Worm (Caenorhabditis elegans) whole organism, L2 larva: ENCODE results near the gene ZK721.4.

Source experiments
- C34F6.9 ChIP-seq: fragments of 150-350 bp; optimal IDR thresholded peaks from 2 replicates; lab custom pipeline; 2014; ENCODE audit warnings: missing biosample characterization, missing genetic modification characterization
- F13H6.1 ChIP-seq: sonication (generic microtip); optimal IDR thresholded peaks from 2 replicates; lab custom pipeline; 2016; ENCODE audit warnings: missing genetic modification characterization, missing compliant biosample characterization
- Y55F3AM.14 ChIP-seq: fragments of 200-800 bp; sonication (Bioruptor generic); optimal IDR thresholded peaks from 2 replicates; lab custom pipeline; 2018; ENCODE audit warnings: mild to moderate bottlenecking, missing genetic modification characterization, missing compliant biosample characterization
- aly-2 ChIP-seq: fragments of 150-350 bp; optimal IDR thresholded peaks from 2 replicates; lab custom pipeline; 2014; ENCODE audit warnings: missing biosample characterization, missing genetic modification characterization
- ama-1 ChIP-seq: fragments of 150-350 bp; optimal IDR thresholded peaks from 2 replicates; lab custom pipeline; 2018; ENCODE audit warnings: inconsistent platforms
- blmp-1 ChIP-seq: sonication (generic microtip); optimal IDR thresholded peaks from 2 replicates; lab custom pipeline; 2017; ENCODE audit warnings: missing genetic modification characterization, mild to moderate bottlenecking, missing compliant biosample characterization, antibody characterized with exemption, moderate library complexity; ENCODE audit not compliant: insufficient read depth
- ceh-16 ChIP-seq: fragments of 150-350 bp; optimal IDR thresholded peaks from 2 replicates; lab custom pipeline; 2014; ENCODE audit warnings: missing biosample characterization, missing genetic modification characterization
- ceh-82 ChIP-seq: fragments of 150-350 bp; optimal IDR thresholded peaks from 2 replicates; lab custom pipeline; 2014; ENCODE audit warnings: missing biosample characterization, missing genetic modification characterization
- crh-2 ChIP-seq: sonication (generic microtip); optimal IDR thresholded peaks from 2 replicates; lab custom pipeline; 2017; ENCODE audit warnings: missing biosample characterization, missing genetic modification characterization
- dmd-4 ChIP-seq: sonication (generic microtip); optimal IDR thresholded peaks from 2 replicates; lab custom pipeline; 2017; ENCODE audit warnings: missing biosample characterization, missing genetic modification characterization
- egl-27 ChIP-seq: sonication (generic microtip); optimal IDR thresholded peaks from 3 replicates; lab custom pipeline; 2017; ENCODE audit warnings: missing biosample characterization, missing genetic modification reagents, missing genetic modification characterization
- elt-1 ChIP-seq: fragments of 150-350 bp; optimal IDR thresholded peaks from 2 replicates; lab custom pipeline; 2014; ENCODE audit warnings: missing biosample characterization, missing genetic modification characterization
- fos-1 ChIP-seq: fragments of 150-350 bp; optimal IDR thresholded peaks from 2 replicates; lab custom pipeline; 2014; ENCODE audit warnings: missing biosample characterization, missing genetic modification characterization
- gmeb-1 ChIP-seq: fragments of 150-350 bp; optimal IDR thresholded peaks from 2 replicates; lab custom pipeline; 2014; ENCODE audit warnings: missing biosample characterization, missing genetic modification characterization
- lin-11 ChIP-seq: fragments of 150-350 bp; sonication (generic microtip); optimal IDR thresholded peaks from 2 replicates; lab custom pipeline; 2014; ENCODE audit warnings: missing biosample characterization, missing genetic modification characterization, inconsistent platforms, mixed read lengths
- lin-13 ChIP-seq: fragments of 150-350 bp; optimal IDR thresholded peaks from 2 replicates; lab custom pipeline; 2014; ENCODE audit warnings: missing biosample characterization, missing genetic modification reagents, missing genetic modification characterization
- lsy-2 ChIP-seq, 2 experiments: fragments of 150-350 bp in 1 of 2; sonication (generic microtip) in 1 of 2; optimal IDR thresholded peaks; 2 replicates each; lab custom pipeline; 2014 to 2017; ENCODE audit warnings: missing biosample characterization in 2 of 2, missing genetic modification characterization in 2 of 2
- mab-5 ChIP-seq: fragments of 150-350 bp; optimal IDR thresholded peaks from 2 replicates; lab custom pipeline; 2014; ENCODE audit warnings: missing biosample characterization, missing genetic modification characterization
- mbf-1 ChIP-seq: sonication (generic microtip); optimal IDR thresholded peaks from 2 replicates; lab custom pipeline; 2017; ENCODE audit warnings: missing biosample characterization, missing genetic modification characterization
- mdl-1 ChIP-seq, 2 experiments: fragments of 150-350 bp in 1 of 2; sonication (generic microtip) in 1 of 2; optimal IDR thresholded peaks; 2 replicates each; lab custom pipeline; 2017; ENCODE audit warnings: missing biosample characterization in 2 of 2, missing genetic modification characterization in 2 of 2
- nhr-10 ChIP-seq: sonication (generic microtip); optimal IDR thresholded peaks from 2 replicates; lab custom pipeline; 2017; ENCODE audit warnings: missing biosample characterization, missing genetic modification characterization
- nhr-12 ChIP-seq: fragments of 150-350 bp; optimal IDR thresholded peaks from 2 replicates; lab custom pipeline; 2014; ENCODE audit warnings: missing biosample characterization, missing genetic modification characterization
- nhr-129 ChIP-seq: fragments of 150-350 bp; optimal IDR thresholded peaks from 2 replicates; lab custom pipeline; 2014; ENCODE audit warnings: missing biosample characterization, missing genetic modification characterization
- nhr-21 ChIP-seq: fragments of 150-350 bp; optimal IDR thresholded peaks from 2 replicates; lab custom pipeline; 2014; ENCODE audit warnings: missing biosample characterization, missing genetic modification characterization
- nhr-23 ChIP-seq: fragments of 150-350 bp; optimal IDR thresholded peaks from 2 replicates; lab custom pipeline; 2014; ENCODE audit warnings: missing biosample characterization, missing genetic modification reagents, missing genetic modification characterization
- nhr-237 ChIP-seq: fragments of 150-350 bp; optimal IDR thresholded peaks from 2 replicates; lab custom pipeline; 2014; ENCODE audit warnings: missing biosample characterization, missing genetic modification characterization
- nhr-6 ChIP-seq: fragments of 150-350 bp; optimal IDR thresholded peaks from 2 replicates; lab custom pipeline; 2014; ENCODE audit warnings: missing biosample characterization, missing genetic modification characterization
- peb-1 ChIP-seq: fragments of 150-350 bp; optimal IDR thresholded peaks from 2 replicates; lab custom pipeline; 2014; ENCODE audit warnings: missing biosample characterization, missing genetic modification characterization
- sem-4 ChIP-seq: fragments of 150-350 bp; optimal IDR thresholded peaks from 2 replicates; lab custom pipeline; 2014; ENCODE audit warnings: missing biosample characterization, missing genetic modification reagents, missing genetic modification characterization
- skn-1 ChIP-seq: sonication (generic microtip); optimal IDR thresholded peaks from 2 replicates; lab custom pipeline; 2017; ENCODE audit warnings: missing biosample characterization, missing genetic modification characterization
- sma-3 ChIP-seq: sonication (generic microtip); optimal IDR thresholded peaks from 2 replicates; lab custom pipeline; 2016; ENCODE audit warnings: missing genetic modification reagents, missing genetic modification characterization, missing compliant biosample characterization
- sma-9 ChIP-seq, 2 experiments: fragments of 150-350 bp in 1 of 2; sonication (generic microtip) in 1 of 2; optimal IDR thresholded peaks; 2 replicates each; lab custom pipeline; 2014 to 2016; ENCODE audit warnings: missing genetic modification characterization in 2 of 2, mild to moderate bottlenecking in 1 of 2, missing biosample characterization in 1 of 2, missing compliant biosample characterization in 1 of 2, missing genetic modification reagents in 1 of 2, moderate library complexity in 1 of 2
- snpc-4 ChIP-seq: fragments of 150-350 bp; optimal IDR thresholded peaks from 2 replicates; lab custom pipeline; 2014; ENCODE audit warnings: missing biosample characterization, missing genetic modification characterization
- unc-39 ChIP-seq: fragments of 150-350 bp; optimal IDR thresholded peaks from 2 replicates; lab custom pipeline; 2014; ENCODE audit warnings: missing biosample characterization, missing genetic modification characterization
- unc-55 ChIP-seq: fragments of 150-350 bp; sonication (generic microtip); optimal IDR thresholded peaks from 3 replicates; lab custom pipeline; 2014; ENCODE audit warnings: missing biosample characterization, missing genetic modification reagents, missing genetic modification characterization
- unc-62 ChIP-seq: fragments of 150-350 bp; optimal IDR thresholded peaks from 2 replicates; lab custom pipeline; 2014; ENCODE audit warnings: missing biosample characterization, missing genetic modification reagents, missing genetic modification characterization
- zag-1 ChIP-seq: fragments of 150-350 bp; optimal IDR thresholded peaks from 2 replicates; lab custom pipeline; 2014; ENCODE audit warnings: missing biosample characterization, missing genetic modification characterization
- ztf-1 ChIP-seq: fragments of 200-800 bp; sonication (Bioruptor generic); conservative IDR thresholded peaks from 2 replicates; pipeline ENCODE4 v1.3.6; 2022; ENCODE audit warnings: missing genetic modification characterization, missing compliant biosample characterization
- ztf-4 ChIP-seq: fragments of 150-350 bp; optimal IDR thresholded peaks from 2 replicates; lab custom pipeline; 2014; ENCODE audit warnings: missing biosample characterization, missing genetic modification characterization

ZK721.4 gene

DNA sequence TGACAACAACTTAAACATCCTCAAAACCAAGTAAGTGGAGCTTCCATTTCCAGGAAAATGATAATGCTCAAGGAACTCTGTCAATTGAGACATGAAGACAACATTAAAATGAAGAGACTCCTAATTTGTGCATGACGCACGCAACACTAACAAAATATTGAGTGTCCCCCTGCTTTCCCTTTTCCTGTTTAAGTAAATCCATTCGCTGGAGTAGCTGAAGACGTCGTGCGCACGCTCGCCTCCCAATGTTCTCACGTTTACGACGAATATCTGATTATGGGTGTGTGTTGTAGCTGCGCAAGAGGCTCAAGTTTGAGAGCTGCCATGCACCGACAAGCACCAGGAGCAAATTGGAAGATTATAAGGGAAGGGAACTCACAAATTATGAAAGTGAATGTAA is 22.3 kb downstream of the ZK721.4 start:
- TF ChIP-seq mdl-1 (tag; optimal IDR thresholded peaks at IDR 0.05; lab: Kevin White, UChicago) = peak in 1 of 2 experiments; percentile 7
- TF ChIP-seq egl-27 (tag; lab: Kevin White, UChicago) = peak; percentile 32
- peak; percentile 20 for TF ChIP-seq C34F6.9 (tag; lab: Kevin White, UChicago)
- peak in 1 of 2 experiments; percentile 40 for TF ChIP-seq lsy-2 (tag; optimal IDR thresholded peaks at IDR 0.05; lab: Kevin White, UChicago)
- no peak for TF ChIP-seq nhr-21 (tag; lab: Kevin White, UChicago)
- TF ChIP-seq sma-9 (GFP tag; optimal IDR thresholded peaks at IDR 0.05; lab: Kevin White, UChicago) = peak; percentile 46
- no peak for TF ChIP-seq sma-9 (tag; optimal IDR thresholded peaks at IDR 0.05; lab: Kevin White, UChicago)
- TF ChIP-seq, all 48 proteins: peak for 5

DNA sequence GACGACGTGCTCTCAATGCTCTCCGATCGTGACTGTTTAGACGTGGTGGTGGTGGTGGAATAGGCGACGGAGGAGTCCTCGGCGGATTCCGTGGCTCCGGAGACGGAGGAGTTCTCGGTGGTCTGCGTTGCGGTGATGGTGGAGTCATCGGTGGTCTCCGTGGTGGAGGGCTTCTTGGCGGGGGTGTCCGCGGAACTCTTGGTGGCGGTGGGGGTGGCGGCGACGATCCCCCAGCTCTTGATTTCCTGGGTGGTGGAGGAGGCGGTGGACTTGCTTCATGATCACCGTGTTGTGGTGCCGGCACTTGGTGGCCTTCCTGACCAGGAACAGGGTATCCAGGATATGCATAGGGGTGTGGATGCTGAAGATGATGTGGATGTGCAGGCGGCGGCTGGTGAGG is 26.8 kb downstream of the ZK721.4 start:
- TF ChIP-seq C34F6.9 (tag; lab: Kevin White, UChicago) (no peak), sem-4 (no peak), nhr-6 (tag; lab: Kevin White, UChicago) (no peak), mdl-1 (tag; optimal IDR thresholded peaks at IDR 0.05; lab: Kevin White, UChicago) (no peak), nhr-12 (no peak), unc-39 (tag; lab: Kevin White, UChicago) (no peak), mab-5 (no peak), mbf-1 (tag; lab: Kevin White, UChicago) (no peak), nhr-23 (tag; lab: Kevin White, UChicago) (no peak), egl-27 (tag; lab: Kevin White, UChicago) (no peak), F13H6.1 (tag; lab: Kevin White, UChicago) (no peak), lsy-2 (tag; optimal IDR thresholded peaks at IDR 0.05; lab: Kevin White, UChicago) (no peak), unc-62 (GFP tag; lab: Kevin White, UChicago) (no peak), skn-1 (tag; lab: Kevin White, UChicago) (no peak), fos-1 (tag; lab: Kevin White, UChicago) (no peak), ceh-82 (tag; lab: Kevin White, UChicago) (no peak), nhr-129 (tag; lab: Kevin White, UChicago) (no peak), aly-2 (tag; lab: Kevin White, UChicago) (no peak), zag-1 (tag; lab: Kevin White, UChicago) (no peak), ceh-16 (no peak)
- TF ChIP-seq, all 48 proteins: peak for 0

DNA sequence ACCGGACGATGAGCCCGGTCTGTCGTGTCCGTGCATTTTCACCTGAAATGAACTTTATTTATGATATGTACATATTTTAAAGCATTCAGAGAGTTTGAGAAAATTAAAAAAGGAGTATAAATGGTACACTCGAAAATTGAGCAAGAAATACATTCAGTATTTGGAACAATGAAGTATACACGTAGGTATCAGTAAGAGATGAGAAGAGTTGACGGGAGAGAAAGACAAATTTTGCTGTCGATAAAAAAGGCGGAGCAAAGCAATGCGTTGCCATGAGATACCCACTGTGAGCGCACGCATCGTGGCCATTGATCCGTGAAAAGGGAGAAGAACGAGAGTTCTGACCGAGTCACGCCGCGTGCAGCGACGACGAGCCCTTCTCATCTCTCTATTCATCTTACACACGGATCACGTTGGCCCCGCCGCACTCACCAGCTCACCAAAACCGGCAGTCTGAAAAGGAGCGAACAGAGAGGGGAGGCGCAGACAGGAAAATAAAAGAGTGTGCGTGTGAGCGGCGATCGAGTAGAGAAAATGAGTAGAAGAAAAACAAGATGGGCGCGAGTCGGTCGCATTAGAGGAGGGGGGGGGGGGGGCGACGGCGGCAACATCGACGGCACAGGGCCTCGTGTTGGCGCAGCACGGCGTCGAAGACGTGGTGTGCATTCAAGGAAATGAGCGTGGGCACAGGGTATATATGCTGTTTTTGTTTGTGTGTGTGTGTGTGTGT is 27.6 kb downstream of the ZK721.4 start, which contains the start of gene R04E5.8:
Gene R04E5.8 (minus strand): TSS at position 51 of the 730 bp plus-strand sequence.
- TF ChIP-seq ceh-82 (tag; lab: Kevin White, UChicago) (no peak), sma-9 (GFP tag; optimal IDR thresholded peaks at IDR 0.05; lab: Kevin White, UChicago) (peak; percentile 18), sma-9 (tag; optimal IDR thresholded peaks at IDR 0.05; lab: Kevin White, UChicago) (no peak), mdl-1 (tag; optimal IDR thresholded peaks at IDR 0.05; lab: Kevin White, UChicago) (peak in 1 of 2 experiments; percentile 40), lsy-2 (tag; optimal IDR thresholded peaks at IDR 0.05; lab: Kevin White, UChicago) (peak in 1 of 2 experiments; percentile 22), nhr-237 (tag; lab: Kevin White, UChicago) (no peak), unc-55 (GFP tag; lab: Kevin White, UChicago) (peak; percentile 31), unc-39 (tag; lab: Kevin White, UChicago) (no peak), nhr-129 (tag; lab: Kevin White, UChicago) (peak; percentile 30), Y55F3AM.14 (peak; percentile 39), lin-11 (tag; lab: Kevin White, UChicago) (peak; percentile 35), sma-3 (GFP tag; lab: Kevin White, UChicago) (no peak), lin-13 (peak; percentile 43), ama-1 (lab: Kevin White, UChicago) (no peak), F13H6.1 (tag; lab: Kevin White, UChicago) (peak; percentile 41), C34F6.9 (tag; lab: Kevin White, UChicago) (peak; percentile 37), zag-1 (tag; lab: Kevin White, UChicago) (peak; percentile 48), snpc-4 (tag; lab: Kevin White, UChicago) (no peak), nhr-21 (tag; lab: Kevin White, UChicago) (peak; percentile 12), sem-4 (no peak)

DNA sequence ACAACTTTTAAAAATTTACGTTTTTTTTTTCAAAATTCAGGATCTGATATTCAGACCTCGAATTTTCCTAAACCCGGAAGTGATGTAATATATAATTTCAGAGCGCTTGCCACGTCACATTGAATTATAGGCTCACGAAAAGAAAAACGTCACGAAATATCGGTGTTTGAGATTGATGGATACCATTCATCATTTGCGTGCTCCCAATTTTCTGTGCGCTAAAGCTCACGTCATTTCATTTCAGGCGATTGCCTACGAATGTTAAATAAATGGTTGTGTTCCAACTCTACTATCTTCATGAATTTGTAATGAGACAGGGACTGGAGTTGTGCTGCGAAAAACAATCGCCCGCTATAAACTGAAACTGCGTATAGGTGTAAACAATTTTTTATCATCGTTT is 30.1 kb downstream of the ZK721.4 start:
- no peak for TF ChIP-seq sem-4
- no peak for TF ChIP-seq lin-11 (tag; lab: Kevin White, UChicago)
- peak; percentile 36 for TF ChIP-seq unc-55 (GFP tag; lab: Kevin White, UChicago)

DNA sequence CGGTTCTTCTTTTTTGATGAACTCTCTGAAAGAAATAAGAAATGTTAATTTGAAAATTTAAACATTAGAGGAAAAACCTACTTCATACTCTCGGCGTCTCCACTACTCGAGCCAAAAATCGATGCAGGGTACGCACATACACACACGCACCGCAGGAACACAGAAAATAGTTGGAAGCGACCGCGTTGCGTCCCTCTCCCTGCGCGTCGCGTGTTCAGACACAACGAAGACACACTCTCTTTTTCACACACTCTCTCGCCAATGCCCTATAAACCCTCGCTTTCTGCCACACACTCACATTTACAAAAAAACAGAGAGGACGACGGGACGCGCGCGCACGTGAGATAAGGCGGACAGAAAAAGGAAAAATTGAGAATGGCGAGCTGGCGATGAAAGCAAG is 32.2 kb downstream of the ZK721.4 start, which contains the start of gene R04E5.9:
Gene R04E5.9 (minus strand): TSS at position 235 of the 400 bp plus-strand sequence.
- peak; percentile 70 for TF ChIP-seq nhr-21 (tag; lab: Kevin White, UChicago)
- peak; percentile 93 for TF ChIP-seq nhr-129 (tag; lab: Kevin White, UChicago)
- peak; percentile 13 for TF ChIP-seq peb-1
- peak; percentile 96 for TF ChIP-seq lin-11 (tag; lab: Kevin White, UChicago)
- TF ChIP-seq mdl-1 (tag; optimal IDR thresholded peaks at IDR 0.05; lab: Kevin White, UChicago) = peak; percentile 84 to 95
- TF ChIP-seq crh-2 (tag; lab: Kevin White, UChicago) = peak; percentile 94
- no peak for TF ChIP-seq nhr-237 (tag; lab: Kevin White, UChicago)
- TF ChIP-seq blmp-1 (tag; lab: Kevin White, UChicago) = peak; percentile 49
- no peak for TF ChIP-seq dmd-4
- TF ChIP-seq gmeb-1 (tag; lab: Kevin White, UChicago) = peak; percentile 48
- no peak for TF ChIP-seq nhr-10
- TF ChIP-seq lsy-2 (tag; optimal IDR thresholded peaks at IDR 0.05; lab: Kevin White, UChicago) = peak; percentile 53 to 84
- no peak for TF ChIP-seq skn-1 (tag; lab: Kevin White, UChicago)
- peak; percentile 41 for TF ChIP-seq ztf-4 (tag; lab: Kevin White, UChicago)
- no peak for TF ChIP-seq aly-2 (tag; lab: Kevin White, UChicago)
- peak; percentile 90 for TF ChIP-seq sma-9 (GFP tag; optimal IDR thresholded peaks at IDR 0.05; lab: Kevin White, UChicago)
- no peak for TF ChIP-seq sma-9 (tag; optimal IDR thresholded peaks at IDR 0.05; lab: Kevin White, UChicago)
- peak; percentile 94 for TF ChIP-seq C34F6.9 (tag; lab: Kevin White, UChicago)
- no peak for TF ChIP-seq elt-1 (tag; lab: Kevin White, UChicago)
- TF ChIP-seq ztf-1 (GFP tag; lab: Robert Waterston, UW) = no peak
- TF ChIP-seq unc-62 (GFP tag; lab: Kevin White, UChicago) = no peak
